Fruit fly (Drosophila melanogaster): ENCODE data around the gene vig.

Gene vig

dm6 chr2L:15039309-15039772, 30.8 kb downstream of the vig start (continued):
- TF ChIP-seq CG9437 (GFP tag; optimal IDR thresholded peaks at IDR 0.05) (peak; percentile 21), dm (GFP tag; optimal IDR thresholded peaks at IDR 0.05) (no peak), fd3F (GFP tag; optimal IDR thresholded peaks at IDR 0.05) (no peak), twi (tag; optimal IDR thresholded peaks at IDR 0.05) (no peak), CG7987 (GFP tag; optimal IDR thresholded peaks at IDR 0.05) (peak; percentile 59), gt (GFP tag; IDR thresholded peaks at IDR 0.05) (no peak), CG12942 (GFP tag; optimal IDR thresholded peaks at IDR 0.05) (no peak), gce (GFP tag; IDR thresholded peaks at IDR 0.05) (no peak), CG8924 (tag; optimal IDR thresholded peaks at IDR 0.05) (peak; percentile 25), danr (GFP tag; IDR thresholded peaks at IDR 0.05) (no peak), CG2129 (GFP tag; IDR thresholded peaks at IDR 0.05; ENCODE audit: partially characterized antibody) (peak; percentile 70), Hr3 (GFP tag; optimal IDR thresholded peaks at IDR 0.05) (no peak), pum (GFP tag; optimal IDR thresholded peaks at IDR 0.05) (peak; percentile 23), sd (tag; optimal IDR thresholded peaks at IDR 0.05) (no peak), hkb (optimal IDR thresholded peaks at IDR 0.05) (peak; percentile 40), hkb (GFP tag; IDR thresholded peaks at IDR 0.05) (no peak), CG2678 (tag; optimal IDR thresholded peaks at IDR 0.05) (no peak), Elba2 (GFP tag; optimal IDR thresholded peaks at IDR 0.05) (peak; percentile 39), CG1647 (GFP tag; optimal IDR thresholded peaks at IDR 0.05) (peak; percentile 48), CG13424 (tag; optimal IDR thresholded peaks at IDR 0.05) (no peak), sim (GFP tag; IDR thresholded peaks at IDR 0.05) (no peak), CG30431 (GFP tag; optimal IDR thresholded peaks at IDR 0.05) (no peak), Dll (GFP tag; IDR thresholded peaks at IDR 0.05; ENCODE audit: partially characterized antibody) (peak; percentile 83), Sry-β (GFP tag; optimal IDR thresholded peaks at IDR 0.05) (peak; percentile 92), Dip3 (GFP tag; optimal IDR thresholded peaks at IDR 0.05) (peak; percentile 37), pros (GFP tag; optimal IDR thresholded peaks at IDR 0.05) (no peak), tgo (GFP tag; IDR thresholded peaks at IDR 0.05) (no peak), Usf (GFP tag; optimal IDR thresholded peaks at IDR 0.05) (no peak), hth (optimal IDR thresholded peaks at IDR 0.05) (no peak), zen (tag; optimal IDR thresholded peaks at IDR 0.05) (peak; percentile 39), sob (GFP tag; IDR thresholded peaks at IDR 0.05) (no peak), D19B (GFP tag; optimal IDR thresholded peaks at IDR 0.05) (no peak), CG15073 (GFP tag; optimal IDR thresholded peaks at IDR 0.05) (no peak), mirr (GFP tag; optimal IDR thresholded peaks at IDR 0.05) (no peak), CG10979 (tag; optimal IDR thresholded peaks at IDR 0.05) (no peak), trem (tag; optimal IDR thresholded peaks at IDR 0.05) (peak; percentile 58), Atf3 (GFP tag; optimal IDR thresholded peaks at IDR 0.05) (no peak), CG9876 (GFP tag; optimal IDR thresholded peaks at IDR 0.05) (no peak), unpg (GFP tag; optimal IDR thresholded peaks at IDR 0.05) (no peak), pb (GFP tag; optimal IDR thresholded peaks at IDR 0.05) (no peak), chn (GFP tag; optimal IDR thresholded peaks at IDR 0.05) (peak; percentile 47), abd-A (tag; optimal IDR thresholded peaks at IDR 0.05) (no peak), oc (tag; optimal IDR thresholded peaks at IDR 0.05) (no peak), ab (GFP tag; optimal IDR thresholded peaks at IDR 0.05) (no peak), Ptx1 (GFP tag; IDR thresholded peaks at IDR 0.05) (peak; percentile 52), CG16813 (GFP tag; IDR thresholded peaks at IDR 0.05; ENCODE audit: partially characterized antibody) (peak; percentile 92), CG1024 (GFP tag; IDR thresholded peaks at IDR 0.05) (0 out of 2 replicates have a peak, but pooled peaks have one; percentile 9), NC2β (GFP tag; optimal IDR thresholded peaks at IDR 0.05) (peak; percentile 13), D19A (tag; optimal IDR thresholded peaks at IDR 0.05) (no peak), CG11696 (GFP tag; IDR thresholded peaks at IDR 0.05) (no peak), CG5953 (GFP tag; IDR thresholded peaks at IDR 0.05) (no peak), CG15514 (GFP tag; optimal IDR thresholded peaks at IDR 0.05) (peak; percentile 58)

All from whole organism, embryonic.